Worm (Caenorhabditis elegans) whole organism, L1 larva: ENCODE measurements around the gene cyp-33A1.
"Not testable (repeated sequence)": the region's sequence is repeated elsewhere in the genome, so short reads cannot be mapped to it uniquely, and the experiment has no call there.

ENCODE experiments used
- C16A3.4 ChIP-seq: fragments of 150-350 bp; optimal IDR thresholded peaks from 2 replicates; lab custom pipeline; 2014; ENCODE audit warnings: missing biosample characterization, missing genetic modification characterization
- ceh-90 ChIP-seq: sonication (generic microtip); optimal IDR thresholded peaks from 2 replicates; lab custom pipeline; 2016; ENCODE audit warnings: missing genetic modification characterization, missing compliant biosample characterization
- egl-13 ChIP-seq: sonication (generic microtip); optimal IDR thresholded peaks from 2 replicates; lab custom pipeline; 2016; ENCODE audit warnings: missing genotype, missing genetic modification reagents, missing genetic modification characterization, missing compliant biosample characterization
- fos-1 ChIP-seq: fragments of 150-350 bp; optimal IDR thresholded peaks from 2 replicates; lab custom pipeline; 2014; ENCODE audit warnings: missing biosample characterization, missing genetic modification characterization
- lin-15B ChIP-seq: fragments of 150-350 bp; sonication (generic microtip); optimal IDR thresholded peaks from 3 replicates; lab custom pipeline; 2014; ENCODE audit warnings: missing biosample characterization, missing genetic modification characterization
- lin-35 ChIP-seq, 2 experiments: fragments of 150-350 bp; optimal IDR thresholded peaks; 2 replicates each; lab custom pipeline; 2014; ENCODE audit warnings: missing biosample characterization in 2 of 2, missing genetic modification characterization in 2 of 2, missing genetic modification reagents in 2 of 2
- mep-1 ChIP-seq: fragments of 150-350 bp; optimal IDR thresholded peaks from 2 replicates; lab custom pipeline; 2014; ENCODE audit warnings: missing biosample characterization, missing genetic modification characterization
- nhr-237 ChIP-seq: fragments of 150-350 bp; optimal IDR thresholded peaks from 2 replicates; lab custom pipeline; 2014; ENCODE audit warnings: missing biosample characterization, missing genetic modification characterization
- pag-3 ChIP-seq: sonication (generic microtip); optimal IDR thresholded peaks from 2 replicates; lab custom pipeline; 2017; ENCODE audit warnings: missing genetic modification characterization, mild to moderate bottlenecking, missing compliant biosample characterization, antibody characterized with exemption, borderline replicate concordance; ENCODE audit not compliant: insufficient read depth
- snpc-4 ChIP-seq: fragments of 150-350 bp; optimal IDR thresholded peaks from 2 replicates; lab custom pipeline; 2014; ENCODE audit warnings: missing biosample characterization, missing genetic modification characterization
- unc-62 ChIP-seq: fragments of 150-350 bp; optimal IDR thresholded peaks from 2 replicates; lab custom pipeline; 2014; ENCODE audit warnings: missing biosample characterization, missing genetic modification reagents, missing genetic modification characterization
- ztf-4 ChIP-seq: fragments of 150-350 bp; optimal IDR thresholded peaks from 2 replicates; lab custom pipeline; 2014; ENCODE audit warnings: missing biosample characterization, missing genetic modification characterization

DNA sequence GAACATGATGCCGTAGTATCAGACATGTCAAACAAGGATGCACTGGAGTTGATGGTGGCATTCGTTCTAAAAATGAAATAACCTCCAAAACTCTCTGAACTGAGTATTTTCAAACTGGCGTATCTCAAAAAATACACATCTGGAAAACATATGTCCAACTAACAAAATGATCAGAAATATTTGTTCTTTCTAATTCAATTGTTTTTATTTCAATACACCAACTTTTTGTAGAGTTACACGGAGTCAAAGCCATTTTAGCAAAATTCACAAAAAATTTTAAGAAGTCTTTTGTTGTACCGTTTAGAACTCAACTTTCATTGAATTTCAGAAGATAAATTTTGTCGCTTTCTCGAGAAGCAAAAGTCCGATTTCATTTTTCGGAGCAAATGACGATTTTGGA is 22.3 kb upstream of the cyp-33A1 start, which contains the start of gene srsx-40:
- TF ChIP-seq ztf-4; mep-1 (tag; lab: Kevin White, UChicago); pag-3 (tag; lab: Kevin White, UChicago); unc-62 (GFP tag; lab: Kevin White, UChicago); egl-13 (tag; lab: Kevin White, UChicago); lin-35 (GFP tag; optimal IDR thresholded peaks at IDR 0.05; lab: Kevin White, UChicago); fos-1 (tag; lab: Kevin White, UChicago); nhr-237 (tag; lab: Kevin White, UChicago); C16A3.4; ceh-90 (tag; lab: Kevin White, UChicago); snpc-4; lin-15B (tag; lab: Kevin White, UChicago): not testable (repeated sequence)
